Fruit fly (Drosophila melanogaster) whole organism, embryonic: ENCODE results near the gene Nckx30C.

Experiments used
- ATbp ChIP-seq: fragments of 200-800 bp; sonication (Bioruptor generic); optimal IDR thresholded peaks from 2 replicates; lab custom pipeline; 2017; ENCODE audit warnings: missing biosample characterization, mild to moderate bottlenecking, missing genetic modification characterization, missing genetic modification reagents
- Aef1 ChIP-seq: fragments of 200-800 bp; sonication (Bioruptor generic); IDR thresholded peaks from 3 replicates; pipeline ENCODE4 v1.3.6; 2022; ENCODE audit warnings: missing biosample characterization, missing genetic modification characterization
- CG10431 ChIP-seq: fragments of 200-800 bp; sonication (Bioruptor generic); optimal IDR thresholded peaks from 3 replicates; lab custom pipeline; 2018; ENCODE audit warnings: missing biosample characterization, mild to moderate bottlenecking, missing genetic modification characterization
- CG11560 ChIP-seq: fragments of 200-800 bp; sonication (Bioruptor generic); IDR thresholded peaks from 3 replicates; pipeline ENCODE4 v1.3.6; 2022; ENCODE audit warnings: missing biosample characterization, missing genetic modification characterization
- CG1603 ChIP-seq: fragments of 200-800 bp; sonication (Bioruptor generic); optimal IDR thresholded peaks from 2 replicates; lab custom pipeline; 2019; ENCODE audit warnings: missing biosample characterization, mild to moderate bottlenecking, missing genetic modification characterization, moderate library complexity
- CG17829 ChIP-seq: fragments of 200-800 bp; optimal IDR thresholded peaks from 2 replicates; lab custom pipeline; 2019; ENCODE audit warnings: missing biosample characterization, mild to moderate bottlenecking, missing genetic modification characterization, moderate library complexity
- CG2199 ChIP-seq: fragments of 200-800 bp; sonication (Bioruptor generic); IDR thresholded peaks from 3 replicates; pipeline ENCODE4 v1.3.6; 2022; ENCODE audit warnings: missing biosample characterization, missing genetic modification characterization
- CG2712 ChIP-seq: fragments of 200-800 bp; optimal IDR thresholded peaks from 3 replicates; lab custom pipeline; 2019; ENCODE audit warnings: missing biosample characterization, mild to moderate bottlenecking, missing genetic modification characterization, moderate library complexity
- CG31224 ChIP-seq: fragments of 200-800 bp; sonication (Bioruptor generic); IDR thresholded peaks from 2 replicates; pipeline ENCODE4 v1.3.6; 2022; ENCODE audit warnings: missing biosample characterization, missing genetic modification characterization
- CG32767 ChIP-seq: fragments of 200-800 bp; sonication (Bioruptor generic); IDR thresholded peaks from 2 replicates; pipeline ENCODE4 v1.3.6; 2022; ENCODE audit warnings: missing biosample characterization, missing genetic modification characterization
- CG34376 ChIP-seq: fragments of 200-800 bp; sonication (Bioruptor generic); optimal IDR thresholded peaks from 2 replicates; lab custom pipeline; 2018; ENCODE audit warnings: missing biosample characterization, mild to moderate bottlenecking, missing genetic modification characterization
- CG42726 ChIP-seq: fragments of 200-800 bp; sonication (Bioruptor generic); IDR thresholded peaks from 2 replicates; pipeline ENCODE4 v1.3.6; 2022; ENCODE audit warnings: missing biosample characterization, missing genetic modification characterization; ENCODE audit not compliant: partially characterized antibody
- CG6254 ChIP-seq: fragments of 200-800 bp; sonication (Bioruptor generic); optimal IDR thresholded peaks from 3 replicates; lab custom pipeline; 2017; ENCODE audit warnings: mild to moderate bottlenecking, missing biosample characterization, missing genetic modification reagents, missing genetic modification characterization
- CG8388 ChIP-seq: fragments of 200-800 bp; sonication (Bioruptor generic); optimal IDR thresholded peaks from 2 replicates; lab custom pipeline; 2019; ENCODE audit warnings: missing biosample characterization, mild to moderate bottlenecking, missing genetic modification characterization, moderate library complexity
- CG9817 ChIP-seq: fragments of 200-800 bp; sonication (Bioruptor generic); optimal IDR thresholded peaks from 2 replicates; lab custom pipeline; 2018; ENCODE audit warnings: missing biosample characterization, mild to moderate bottlenecking, missing genetic modification characterization, moderate library complexity
- CTCF ChIP-seq: fragments of 200-800 bp; sonication (Bioruptor generic); optimal IDR thresholded peaks from 2 replicates; lab custom pipeline; 2017; ENCODE audit warnings: missing biosample characterization, mild to moderate bottlenecking, missing genetic modification characterization, moderate library complexity
- E2f1 ChIP-seq: fragments of 200-800 bp; sonication (Bioruptor generic); IDR thresholded peaks from 2 replicates; pipeline ENCODE4 v1.3.6; 2022; ENCODE audit warnings: missing biosample characterization, missing genetic modification characterization
- E2f2 ChIP-seq: fragments of 200-800 bp; sonication (Bioruptor generic); IDR thresholded peaks from 2 replicates; pipeline ENCODE4 v1.3.6; 2022; ENCODE audit warnings: missing biosample characterization, missing genetic modification characterization
- Ets65A ChIP-seq: fragments of 200-800 bp; sonication (Bioruptor generic); peaks from one replicate; lab custom pipeline; 2016; ENCODE audit warnings: missing biosample characterization, missing genetic modification characterization
- Gug ChIP-seq: fragments of 200-800 bp; sonication (Bioruptor generic); IDR thresholded peaks from 4 replicates; pipeline ENCODE4 v1.3.6; 2022; ENCODE audit warnings: missing biosample characterization, missing genetic modification characterization
- MBD-R2 ChIP-seq: fragments of 200-800 bp; sonication (Bioruptor generic); IDR thresholded peaks from 2 replicates; pipeline ENCODE4 v1.3.6; 2022; ENCODE audit warnings: missing biosample characterization, missing genetic modification characterization
- Max ChIP-seq: fragments of 200-800 bp; sonication (Bioruptor generic); optimal IDR thresholded peaks from 2 replicates; lab custom pipeline; 2016; ENCODE audit warnings: missing biosample characterization, mild to moderate bottlenecking, missing genetic modification characterization
- Med ChIP-seq: fragments of 200-800 bp; sonication (Bioruptor generic); peaks from one replicate; lab custom pipeline; 2016; ENCODE audit warnings: missing biosample characterization, missing genetic modification characterization, mild to moderate bottlenecking, inconsistent platforms, moderate library complexity
- Mes4 ChIP-seq: fragments of 200-800 bp; sonication (Bioruptor generic); optimal IDR thresholded peaks from 2 replicates; lab custom pipeline; 2016; ENCODE audit warnings: missing biosample characterization, missing genetic modification characterization
- Myb ChIP-seq: fragments of 200-800 bp; sonication (Bioruptor generic); optimal IDR thresholded peaks from 2 replicates; lab custom pipeline; 2016; ENCODE audit warnings: missing biosample characterization, missing genetic modification characterization
- Oli ChIP-seq: fragments of 200-800 bp; sonication (Bioruptor generic); optimal IDR thresholded peaks from 2 replicates; lab custom pipeline; 2018; ENCODE audit warnings: missing biosample characterization, mild to moderate bottlenecking, missing genetic modification characterization, moderate library complexity
- Sry-β ChIP-seq: fragments of 200-800 bp; sonication (Bioruptor generic); optimal IDR thresholded peaks from 2 replicates; lab custom pipeline; 2018; ENCODE audit warnings: missing biosample characterization, mild to moderate bottlenecking, missing genetic modification characterization, moderate library complexity
- Taf1 ChIP-seq: fragments of 200-800 bp; sonication (Bioruptor generic); IDR thresholded peaks from 2 replicates; pipeline ENCODE4 v1.3.6; 2022; ENCODE audit warnings: missing biosample characterization, missing genetic modification characterization
- Trl ChIP-seq, 3 experiments: fragments of >200 bp in 2 of 3; fragments of 200-800 bp in 1 of 3; sonication (Bioruptor generic) in 1 of 3; optimal IDR thresholded peaks; 2 replicates in 1 of 3; 3 replicates in 2 of 3; lab custom pipeline; 2016 to 2017; ENCODE audit warnings: missing biosample characterization in 1 of 3, missing genetic modification characterization in 1 of 3
- ato ChIP-seq: fragments of 200-800 bp; sonication (Bioruptor generic); IDR thresholded peaks from 2 replicates; pipeline ENCODE4 v1.3.6; 2022; ENCODE audit warnings: missing biosample characterization, missing genetic modification characterization; ENCODE audit not compliant: partially characterized antibody
- bigmax ChIP-seq: fragments of 200-800 bp; sonication (Bioruptor generic); optimal IDR thresholded peaks from 2 replicates; lab custom pipeline; 2018; ENCODE audit warnings: missing biosample characterization, mild to moderate bottlenecking, missing genetic modification characterization
- corto ChIP-seq: fragments of 200-800 bp; sonication (Bioruptor generic); optimal IDR thresholded peaks from 2 replicates; lab custom pipeline; 2016; ENCODE audit warnings: missing biosample characterization, mild to moderate bottlenecking, missing genetic modification characterization, moderate library complexity
- disco-r ChIP-seq: fragments of 200-800 bp; sonication (Bioruptor generic); optimal IDR thresholded peaks from 2 replicates; lab custom pipeline; 2016; ENCODE audit warnings: missing biosample characterization, missing genetic modification characterization
- dm ChIP-seq: fragments of 200-800 bp; sonication (Bioruptor generic); optimal IDR thresholded peaks from 3 replicates; lab custom pipeline; 2016; ENCODE audit warnings: missing biosample characterization, missing genetic modification characterization
- fd102C ChIP-seq: fragments of 200-800 bp; sonication (Bioruptor generic); optimal IDR thresholded peaks from 2 replicates; lab custom pipeline; 2018; ENCODE audit warnings: missing biosample characterization, mild to moderate bottlenecking, missing genetic modification characterization, moderate library complexity
- gfzf ChIP-seq: fragments of 200-800 bp; sonication (Bioruptor generic); optimal IDR thresholded peaks from 2 replicates; lab custom pipeline; 2016; ENCODE audit warnings: missing biosample characterization, mild to moderate bottlenecking, missing genetic modification characterization, moderate library complexity
- grn ChIP-seq: fragments of 200-800 bp; sonication (Bioruptor generic); optimal IDR thresholded peaks from 3 replicates; lab custom pipeline; 2017; ENCODE audit warnings: missing biosample characterization, missing genetic modification characterization
- hb ChIP-seq: fragments of 200-800 bp; sonication (Bioruptor generic); IDR thresholded peaks from 3 replicates; pipeline ENCODE4 v1.3.6; 2022; ENCODE audit warnings: missing biosample characterization, missing genetic modification characterization; ENCODE audit not compliant: partially characterized antibody
- hbn ChIP-seq: fragments of 200-800 bp; sonication (Bioruptor generic); IDR thresholded peaks from 2 replicates; pipeline ENCODE4 v1.3.6; 2022; ENCODE audit warnings: missing biosample characterization, missing genetic modification characterization; ENCODE audit not compliant: partially characterized antibody
- inv ChIP-seq: fragments of 200-800 bp; sonication (Bioruptor generic); IDR thresholded peaks from 2 replicates; pipeline ENCODE4 v1.3.6; 2022; ENCODE audit warnings: missing biosample characterization, missing genetic modification characterization; ENCODE audit not compliant: partially characterized antibody
- kay ChIP-seq: fragments of 200-800 bp; sonication (Bioruptor generic); optimal IDR thresholded peaks from 2 replicates; lab custom pipeline; 2016; ENCODE audit warnings: missing biosample characterization, missing genetic modification characterization
- knrl ChIP-seq: fragments of 200-800 bp; sonication (Bioruptor generic); IDR thresholded peaks from 3 replicates; pipeline ENCODE4 v1.3.6; 2022; ENCODE audit warnings: missing biosample characterization, missing genetic modification characterization; ENCODE audit not compliant: partially characterized antibody
- nmo ChIP-seq: fragments of 200-800 bp; sonication (Bioruptor generic); optimal IDR thresholded peaks from 2 replicates; lab custom pipeline; 2018; ENCODE audit warnings: missing biosample characterization, mild to moderate bottlenecking, missing genetic modification characterization, moderate library complexity
- phol ChIP-seq: fragments of 200-800 bp; sonication (Bioruptor generic); optimal IDR thresholded peaks from 3 replicates; lab custom pipeline; 2018; ENCODE audit warnings: missing biosample characterization, mild to moderate bottlenecking, missing genetic modification characterization, moderate library complexity
- scrt ChIP-seq: fragments of 200-800 bp; sonication (Bioruptor generic); optimal IDR thresholded peaks from 2 replicates; lab custom pipeline; 2018; ENCODE audit warnings: missing biosample characterization, mild to moderate bottlenecking, missing genetic modification characterization, moderate library complexity
- sd ChIP-seq: fragments of 200-800 bp; sonication (Bioruptor generic); optimal IDR thresholded peaks from 3 replicates; lab custom pipeline; 2018; ENCODE audit warnings: missing biosample characterization, mild to moderate bottlenecking, missing genetic modification characterization, moderate library complexity
- sens ChIP-seq: fragments of 200-800 bp; sonication (Bioruptor generic); peaks from one replicate; lab custom pipeline; 2016; ENCODE audit warnings: missing biosample characterization, missing genetic modification characterization
- ssp ChIP-seq: fragments of 200-800 bp; sonication (Bioruptor generic); IDR thresholded peaks from 2 replicates; pipeline ENCODE4 v1.3.6; 2022; ENCODE audit warnings: missing biosample characterization, missing genetic modification characterization
- unc-4 ChIP-seq: fragments of 200-800 bp; sonication (Bioruptor generic); IDR thresholded peaks from 2 replicates; pipeline ENCODE4 v1.3.6; 2022; ENCODE audit warnings: missing biosample characterization, missing genetic modification characterization; ENCODE audit not compliant: partially characterized antibody
- zen2 ChIP-seq: fragments of 200-800 bp; sonication (Bioruptor generic); IDR thresholded peaks from 3 replicates; pipeline ENCODE4 v1.3.6; 2022; ENCODE audit warnings: missing biosample characterization, missing genetic modification characterization; ENCODE audit not compliant: partially characterized antibody

Gene Nckx30C

DNA sequence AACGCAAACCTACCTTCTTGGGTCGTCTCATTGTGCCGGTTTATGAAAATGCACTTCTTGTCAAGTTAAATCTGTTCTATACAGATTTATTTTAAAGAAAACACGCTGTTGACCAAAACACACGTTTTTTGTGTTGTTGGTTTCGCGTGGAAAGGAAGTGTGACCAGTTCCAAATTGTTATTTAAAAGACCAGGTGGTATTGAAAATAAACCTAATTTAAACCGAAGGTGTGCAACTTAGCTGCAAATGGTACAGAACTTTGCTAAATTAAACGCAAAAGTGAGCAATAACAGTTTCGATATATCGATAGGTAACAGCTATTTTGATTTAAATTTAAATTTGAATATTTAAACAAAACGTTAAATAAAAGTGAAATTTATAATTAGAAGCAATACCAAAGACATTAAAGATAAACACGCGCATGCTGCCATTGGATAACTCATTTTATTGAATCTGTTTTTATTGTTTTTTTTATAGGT is 35.1 kb downstream of the Nckx30C start, which contains the start of gene CG4364 (continued):
- TF ChIP-seq nmo (GFP tag; lab: Kevin White, UChicago): peak; percentile 69
- no peak for TF ChIP-seq CG8388
- TF ChIP-seq CTCF (GFP tag; lab: Kevin White, UChicago): peak; percentile 12
- peak; percentile 61 for TF ChIP-seq CG17829
- TF ChIP-seq Oli: no peak
- TF ChIP-seq hbn (GFP tag; lab: Robert Waterston, UW): peak; percentile 59
- no peak for TF ChIP-seq fd102C
- TF ChIP-seq CG10431: no peak
- TF ChIP-seq Ets65A (GFP tag; lab: Kevin White, UChicago): no peak
- TF ChIP-seq CG2199: no peak
- TF ChIP-seq Mes4 (GFP tag; lab: Kevin White, UChicago): no peak
- peak; percentile 10 for TF ChIP-seq CG1603 (tag; lab: Kevin White, UChicago)
- TF ChIP-seq sd (tag; lab: Kevin White, UChicago): no peak
- no peak for TF ChIP-seq Taf1
- TF ChIP-seq bigmax (GFP tag; lab: Kevin White, UChicago): peak; percentile 88
- TF ChIP-seq Myb (GFP tag; lab: Kevin White, UChicago): peak; percentile 88
- TF ChIP-seq dm (GFP tag; lab: Kevin White, UChicago): peak; percentile 90
- TF ChIP-seq E2f2 (GFP tag; lab: Robert Waterston, UW): peak; percentile 79
- TF ChIP-seq Gug: no peak
- peak; percentile 63 for TF ChIP-seq Med (GFP tag; lab: Kevin White, UChicago)
- TF ChIP-seq Trl (optimal IDR thresholded peaks at IDR 0.05; lab: Kevin White, UChicago): no peak
- TF ChIP-seq Trl (GFP tag; optimal IDR thresholded peaks at IDR 0.05; lab: Kevin White, UChicago): peak; percentile 9
- TF ChIP-seq CG31224 (GFP tag; lab: Robert Waterston, UW): no peak
- TF ChIP-seq CG2712 (tag; lab: Kevin White, UChicago): peak; percentile 40
- no peak for TF ChIP-seq hb (GFP tag; lab: Robert Waterston, UW)
- no peak; the same call in 2 of the 3 replicates for TF ChIP-seq zen2 (GFP tag; lab: Robert Waterston, UW)
- TF ChIP-seq grn (GFP tag; lab: Kevin White, UChicago): no peak
- no peak for TF ChIP-seq scrt (GFP tag; lab: Kevin White, UChicago)
- no peak for TF ChIP-seq corto
- peak; percentile 82 for TF ChIP-seq sens (GFP tag; lab: Kevin White, UChicago)
- peak; percentile 44; the same call in 1 of the 2 replicates for TF ChIP-seq ato (GFP tag; lab: Robert Waterston, UW)
- TF ChIP-seq E2f1: no peak
- TF ChIP-seq gfzf (GFP tag; lab: Kevin White, UChicago): peak; percentile 98
- TF ChIP-seq disco-r: no peak
- peak; percentile 73 for TF ChIP-seq CG42726 (GFP tag; lab: Robert Waterston, UW)
- TF ChIP-seq ssp (GFP tag; lab: Robert Waterston, UW): no peak
- TF ChIP-seq Max (GFP tag; lab: Kevin White, UChicago): peak; percentile 87
- TF ChIP-seq CG34376 (GFP tag; lab: Kevin White, UChicago): no peak
- no peak for TF ChIP-seq kay (GFP tag; lab: Kevin White, UChicago)
- TF ChIP-seq CG32767: no peak
- no peak for TF ChIP-seq CG9817 (tag; lab: Kevin White, UChicago)
- peak; percentile 67 for TF ChIP-seq phol (tag; lab: Kevin White, UChicago)
- peak; percentile 83 for TF ChIP-seq knrl (GFP tag; lab: Robert Waterston, UW)
- peak; percentile 38; the same call in 1 of the 2 replicates for TF ChIP-seq MBD-R2
- TF ChIP-seq CG11560 (tag; lab: Robert Waterston, UW): peak; percentile 41; the same call in 2 of the 3 replicates
- peak; percentile 66 for TF ChIP-seq inv (GFP tag; lab: Robert Waterston, UW)
- TF ChIP-seq ATbp (GFP tag; lab: Kevin White, UChicago): no peak
- no peak for TF ChIP-seq Sry-β (GFP tag; lab: Kevin White, UChicago)
- no peak for TF ChIP-seq CG6254 (GFP tag; lab: Kevin White, UChicago)
- peak; percentile 84 for TF ChIP-seq unc-4
- peak; percentile 67; the same call in 2 of the 3 replicates for TF ChIP-seq Aef1 (GFP tag; lab: Robert Waterston, UW)
